Worm (Caenorhabditis elegans): Measurements from ENCODE around the gene sra-11.

DNA sequence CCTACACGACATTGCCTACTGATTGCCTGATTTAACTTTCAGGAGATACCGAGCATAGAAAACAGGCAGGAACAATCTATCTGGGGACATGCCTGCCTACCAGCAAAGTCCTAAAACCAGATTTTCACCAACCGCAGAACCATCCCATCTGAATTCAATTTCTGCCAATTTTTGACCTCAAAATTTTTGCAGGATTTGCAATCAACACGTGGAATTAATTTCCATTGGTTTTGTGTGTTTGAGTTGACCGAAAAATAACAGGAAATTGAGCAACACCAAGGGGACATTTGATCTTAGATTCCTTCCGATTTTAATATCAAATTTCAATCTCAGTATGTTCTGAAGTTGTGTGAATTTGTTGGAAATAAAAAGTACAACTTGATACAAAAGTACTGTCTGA is 11.1 kb downstream of the sra-11 start:
- TF ChIP-seq dao-5 (tag; optimal IDR thresholded peaks at IDR 0.05) (no peak), him-1 (tag; optimal IDR thresholded peaks at IDR 0.05) (no peak)

Measured in whole organism, L4/young adult.